Fruit fly (Drosophila melanogaster): ENCODE results near the gene Pmi.

Gene Pmi

DNA sequence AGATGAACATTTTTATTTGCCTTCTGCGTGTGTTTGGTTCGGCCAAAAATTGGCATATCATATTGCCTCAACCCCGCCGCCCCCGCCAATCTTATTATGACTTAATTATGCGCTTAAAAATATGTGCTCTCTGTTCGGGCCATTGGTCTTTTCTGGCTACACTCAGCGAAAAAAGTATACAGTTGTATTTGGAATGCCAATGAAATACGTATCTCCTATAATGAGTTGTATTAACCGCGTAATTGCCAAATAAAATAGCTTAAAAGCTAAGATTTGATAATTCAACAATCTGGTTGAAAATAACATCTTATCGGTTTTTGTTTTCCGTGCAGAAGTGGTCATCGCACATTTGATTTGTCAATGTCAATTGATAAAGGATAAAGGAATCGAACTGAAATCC is 40.2 kb downstream of the Pmi start (continued):
- TF ChIP-seq CG11696 (GFP tag; IDR thresholded peaks at IDR 0.05) (0 out of 2 replicates have a peak, but pooled peaks have one; percentile 23), lola (GFP tag; optimal IDR thresholded peaks at IDR 0.05) (no peak), CG1602 (GFP tag; optimal IDR thresholded peaks at IDR 0.05) (no peak), slp2 (GFP tag; optimal IDR thresholded peaks at IDR 0.05) (no peak), stc (GFP tag; IDR thresholded peaks at IDR 0.05) (no peak), Dll (GFP tag; IDR thresholded peaks at IDR 0.05; ENCODE audit: partially characterized antibody) (no peak), CG4730 (GFP tag; IDR thresholded peaks at IDR 0.05) (0 out of 2 replicates have a peak, but pooled peaks have one; percentile 10)

DNA sequence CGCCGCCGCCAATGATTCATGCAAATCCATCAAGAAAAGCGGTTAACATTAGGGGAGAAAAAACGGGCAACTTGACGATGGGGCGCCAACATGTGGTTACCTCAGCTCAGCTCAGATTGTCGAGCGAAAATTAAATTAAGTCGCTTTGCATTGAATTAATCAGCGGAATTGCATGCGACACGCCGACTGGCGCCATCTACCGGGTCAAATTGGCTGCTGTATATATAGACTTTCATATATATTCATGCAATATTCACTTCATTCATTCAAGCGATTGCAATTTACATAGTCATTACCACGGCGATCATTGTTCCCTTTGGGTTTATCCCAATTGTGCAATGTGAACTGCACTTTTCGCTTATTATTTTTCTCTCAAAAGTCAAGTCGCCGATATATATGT is 40.9 kb downstream of the Pmi start:
- TF ChIP-seq CTCF (GFP tag; optimal IDR thresholded peaks at IDR 0.05) (peak; percentile 84), CG31224 (GFP tag; IDR thresholded peaks at IDR 0.05) (no peak), CG6689 (GFP tag; IDR thresholded peaks at IDR 0.05) (no peak), dimm (GFP tag; IDR thresholded peaks at IDR 0.05) (no peak), CG10274 (GFP tag; optimal IDR thresholded peaks at IDR 0.05) (no peak)

DNA sequence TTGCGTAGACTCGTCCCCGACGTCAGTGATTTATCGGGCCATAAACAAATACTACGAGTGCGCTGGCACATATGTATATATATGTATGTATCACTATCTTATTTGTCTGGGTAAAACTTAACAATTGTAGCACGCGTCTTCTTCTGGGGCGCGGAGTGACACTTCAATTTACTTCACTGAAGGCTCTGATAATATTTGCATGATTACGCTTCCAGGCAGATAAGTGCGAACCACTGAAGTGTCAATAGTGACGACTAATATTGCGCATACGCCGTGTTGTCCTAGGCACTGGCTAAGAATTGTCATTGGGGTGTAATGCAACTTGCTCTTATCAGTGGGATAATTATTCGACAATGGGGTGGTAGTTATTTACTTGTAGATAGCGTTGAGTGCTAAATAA is 41.7 kb downstream of the Pmi start:
- TF ChIP-seq CG1233 (GFP tag; optimal IDR thresholded peaks at IDR 0.05), result no peak
- peak; percentile 12 for TF ChIP-seq CG6813 (GFP tag; optimal IDR thresholded peaks at IDR 0.05)
- TF ChIP-seq Asciz (GFP tag; optimal IDR thresholded peaks at IDR 0.05), result peak; percentile 5
- peak; percentile 1 for TF ChIP-seq Ets65A (GFP tag)
- TF ChIP-seq wek (GFP tag; optimal IDR thresholded peaks at IDR 0.05), result peak; percentile 4
- no peak for TF ChIP-seq pnt (GFP tag; optimal IDR thresholded peaks at IDR 0.05)
- peak; percentile 11 for TF ChIP-seq lab (GFP tag; optimal IDR thresholded peaks at IDR 0.05)
- TF ChIP-seq H15 (GFP tag; IDR thresholded peaks at IDR 0.05), result no peak
- no peak for TF ChIP-seq dysf (GFP tag; IDR thresholded peaks at IDR 0.05)
- TF ChIP-seq CG7372 (GFP tag; IDR thresholded peaks at IDR 0.05), result peak; percentile 37; the same call in 1 of the 2 replicates
- TF ChIP-seq Nf-YC (tag; optimal IDR thresholded peaks at IDR 0.05), result peak; percentile 3
- no peak for TF ChIP-seq CG10267 (tag; optimal IDR thresholded peaks at IDR 0.05)
- TF ChIP-seq CG14860 (GFP tag; IDR thresholded peaks at IDR 0.05; ENCODE audit: partially characterized antibody), result no peak
- TF ChIP-seq CG13624 (GFP tag; optimal IDR thresholded peaks at IDR 0.05), result no peak
- TF ChIP-seq Nf-YB (GFP tag; optimal IDR thresholded peaks at IDR 0.05), result peak; percentile 52
- TF ChIP-seq CG32772 (GFP tag; IDR thresholded peaks at IDR 0.05), result no peak
- TF ChIP-seq dan (GFP tag; IDR thresholded peaks at IDR 0.05), result no peak
- peak; percentile 48 for TF ChIP-seq nom (GFP tag; optimal IDR thresholded peaks at IDR 0.05)
- no peak for TF ChIP-seq kay (GFP tag; optimal IDR thresholded peaks at IDR 0.05)
- TF ChIP-seq CG7745 (tag; optimal IDR thresholded peaks at IDR 0.05), result peak; percentile 13
- TF ChIP-seq CG15696 (tag; optimal IDR thresholded peaks at IDR 0.05), result peak; percentile 23

DNA sequence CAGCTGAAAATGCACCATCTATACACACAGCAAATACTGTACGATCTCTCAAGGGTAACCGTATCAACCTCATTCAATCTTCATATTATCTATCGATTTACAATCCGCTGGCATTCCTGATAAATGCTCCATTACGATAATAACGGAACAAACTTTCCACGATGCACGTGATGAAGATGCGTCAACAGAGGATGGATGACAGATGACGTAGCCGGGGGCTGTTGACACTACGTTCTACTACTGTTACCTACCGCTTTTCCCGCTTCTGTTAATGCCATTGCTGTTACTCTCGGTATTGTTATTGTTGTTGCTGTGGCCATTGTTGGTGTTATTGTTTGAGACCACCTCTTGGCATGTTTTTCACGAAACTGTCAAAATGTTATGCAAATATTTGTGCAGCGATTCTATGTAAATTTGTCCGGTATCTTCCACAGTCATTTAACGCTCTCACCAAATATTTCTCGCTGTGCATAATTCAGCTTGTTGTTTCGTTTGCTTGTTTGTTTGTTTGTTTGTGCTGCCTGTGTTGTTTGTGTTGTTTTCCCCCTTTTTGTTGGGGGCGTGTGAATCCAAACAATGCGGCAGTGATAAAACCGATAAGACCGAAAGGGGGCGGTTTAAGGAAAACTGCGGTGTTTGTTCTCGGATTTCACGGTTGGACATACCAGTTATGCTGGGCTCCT is 44.1 kb downstream of the Pmi start:
- no peak for TF ChIP-seq nom (GFP tag; optimal IDR thresholded peaks at IDR 0.05)
- no peak for TF ChIP-seq CG4404 (GFP tag; IDR thresholded peaks at IDR 0.05)
- TF ChIP-seq CG12071 (GFP tag; optimal IDR thresholded peaks at IDR 0.05), result peak; percentile 93
- peak; percentile 83 to 86 for TF ChIP-seq chif (GFP tag; optimal IDR thresholded peaks at IDR 0.05)
- TF ChIP-seq Ssrp (tag; optimal IDR thresholded peaks at IDR 0.05), result peak; percentile 47
- no peak for TF ChIP-seq dan (GFP tag; IDR thresholded peaks at IDR 0.05)
- peak; percentile 19 for TF ChIP-seq emc (GFP tag; optimal IDR thresholded peaks at IDR 0.05)
- TF ChIP-seq CG6689 (GFP tag; IDR thresholded peaks at IDR 0.05), result peak; percentile 49; the same call in 1 of the 2 replicates
- peak; percentile 78 for TF ChIP-seq psq (GFP tag; optimal IDR thresholded peaks at IDR 0.05)
- no peak for TF ChIP-seq wdn (GFP tag; IDR thresholded peaks at IDR 0.05)
- peak; percentile 4 for TF ChIP-seq mam (GFP tag; optimal IDR thresholded peaks at IDR 0.05)
- no peak for TF ChIP-seq Dref (GFP tag; IDR thresholded peaks at IDR 0.05)
- no peak for TF ChIP-seq Taf1 (GFP tag; IDR thresholded peaks at IDR 0.05)
- peak; percentile 59 for TF ChIP-seq CG15269 (tag; optimal IDR thresholded peaks at IDR 0.05)
- peak; percentile 73 for TF ChIP-seq CoRest (tag; optimal IDR thresholded peaks at IDR 0.05)
- TF ChIP-seq Dfd (GFP tag; optimal IDR thresholded peaks at IDR 0.05), result no peak
- no peak for TF ChIP-seq CG8765 (GFP tag; IDR thresholded peaks at IDR 0.05)
- TF ChIP-seq trem (tag; optimal IDR thresholded peaks at IDR 0.05), result peak; percentile 72

Measured in whole organism, embryonic.